Worm (Caenorhabditis elegans) whole organism, L4/young adult: ENCODE measurements around the gene K06H6.5.

ENCODE experiments used
- W03F9.2 ChIP-seq: fragments of 150-350 bp; optimal IDR thresholded peaks from 2 replicates; lab custom pipeline; 2014; ENCODE audit warnings: missing biosample characterization, missing genetic modification characterization
- dao-5 ChIP-seq: sonication (generic microtip); optimal IDR thresholded peaks from 2 replicates; lab custom pipeline; 2016; ENCODE audit warnings: missing genotype, missing genetic modification characterization, moderate library complexity, missing compliant biosample characterization
- him-1 ChIP-seq: sonication (generic microtip); optimal IDR thresholded peaks from 2 replicates; lab custom pipeline; 2016; ENCODE audit warnings: missing genotype, missing genetic modification reagents, missing genetic modification characterization, missing compliant biosample characterization

Gene K06H6.5

DNA sequence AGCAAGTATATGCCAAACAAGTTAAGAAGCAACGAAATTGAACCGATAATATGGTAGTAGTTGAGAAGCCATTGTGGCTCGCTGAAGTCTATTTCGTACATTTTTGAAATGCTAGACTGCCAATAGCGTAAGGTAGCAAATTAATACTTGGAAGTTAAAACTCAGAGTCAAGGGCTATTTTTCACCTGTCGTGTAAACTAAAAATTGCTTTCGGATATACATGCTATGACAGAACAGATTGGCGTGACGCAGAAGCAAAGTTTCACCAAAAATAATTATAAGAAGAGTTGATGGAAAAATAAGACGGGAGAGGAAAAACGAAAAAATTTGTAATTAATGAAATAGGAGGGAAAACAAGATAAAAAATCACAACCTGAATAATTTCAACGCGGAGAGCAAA is 10.2 kb upstream of the K06H6.5 start, which contains the start of gene sri-73:
sri-73 (minus strand) TSS at position 101 of the 400 bp plus-strand sequence.
- TF ChIP-seq dao-5 (tag; lab: Kevin White, UChicago) (no peak), him-1 (tag; lab: Kevin White, UChicago) (no peak), W03F9.2 (tag; lab: Kevin White, UChicago) (no peak)

ce11 chrV:568105-568504 is 8.1 kb upstream of the K06H6.5 start, which contains the start of gene sri-72:
TSS of gene sri-72 (minus strand) at chrV:568205.
- TF ChIP-seq dao-5 (tag; lab: Kevin White, UChicago) (no peak), W03F9.2 (tag; lab: Kevin White, UChicago) (no peak), him-1 (tag; lab: Kevin White, UChicago) (no peak)

DNA sequence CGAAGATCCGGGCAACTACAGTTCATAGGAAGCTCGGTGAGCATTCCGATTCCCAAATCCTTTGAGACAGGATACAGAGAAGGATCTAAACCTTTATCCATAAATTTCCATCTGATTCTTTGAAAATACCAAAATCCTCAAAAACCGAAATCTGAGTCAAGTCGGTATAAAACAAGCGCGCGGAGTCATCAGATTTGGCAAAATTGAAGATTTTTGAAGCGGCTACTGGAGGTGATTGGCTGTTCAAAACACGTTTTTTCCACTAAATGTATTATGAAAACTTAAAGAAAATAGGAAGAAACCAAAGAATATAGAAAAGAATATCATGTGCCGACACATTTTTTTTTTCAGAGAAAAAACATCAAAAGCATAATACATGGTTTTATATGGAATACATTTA is 1.5 kb upstream of the K06H6.5 start, which contains the start of gene C14C6.13:
C14C6.13 (minus strand) TSS at position 101 of the 400 bp plus-strand sequence.
- TF ChIP-seq W03F9.2 (tag; lab: Kevin White, UChicago) (no peak), him-1 (tag; lab: Kevin White, UChicago) (no peak), dao-5 (tag; lab: Kevin White, UChicago) (no peak)

ce11 chrV:576918-577317 is 748 bp downstream of the K06H6.5 start:
- no peak for TF ChIP-seq dao-5 (tag; lab: Kevin White, UChicago)
- no peak for TF ChIP-seq W03F9.2 (tag; lab: Kevin White, UChicago)
- TF ChIP-seq him-1 (tag; lab: Kevin White, UChicago): no peak

DNA sequence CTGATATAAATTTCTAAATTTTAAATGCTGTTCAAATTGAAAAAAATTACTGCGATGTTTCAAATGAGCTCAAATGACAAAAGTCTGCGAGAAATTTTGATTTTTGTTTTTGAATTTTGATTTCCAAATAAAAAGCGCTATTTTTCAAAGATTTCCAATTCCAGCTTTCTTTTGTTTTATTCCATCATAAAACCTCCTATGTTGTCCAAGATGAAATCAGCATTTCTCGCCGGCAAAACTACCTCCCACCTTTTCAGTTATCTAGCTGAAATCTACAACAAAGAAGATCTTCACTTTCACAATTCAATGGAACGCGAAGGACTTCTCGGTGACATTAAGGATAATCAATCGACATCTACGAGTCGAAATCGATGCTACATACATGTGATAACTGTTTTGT is 2.8 kb downstream of the K06H6.5 start, which contains the start of gene K06H6.4:
K06H6.4 (plus strand) TSS at position 301 of the 400 bp plus-strand sequence.
- TF ChIP-seq W03F9.2 (tag; lab: Kevin White, UChicago) (no peak), him-1 (tag; lab: Kevin White, UChicago) (no peak)

- TF ChIP-seq him-1 (tag; lab: Kevin White, UChicago): no peak
- no peak for TF ChIP-seq dao-5 (tag; lab: Kevin White, UChicago)
- no peak for TF ChIP-seq W03F9.2 (tag; lab: Kevin White, UChicago)
These were observed 5.4 kb downstream of the K06H6.5 start, which contains the start of gene nstp-7 for ce11 chrV:581616-582015. TSS of gene nstp-7 (plus strand) at chrV:581916.

ce11 chrV:585472-585871 is 9.3 kb downstream of the K06H6.5 start, which contains the start of gene K06H6.2:
TSS of gene K06H6.2 (plus strand) at chrV:585772.
- TF ChIP-seq dao-5 (tag; lab: Kevin White, UChicago) (no peak), W03F9.2 (tag; lab: Kevin White, UChicago) (no peak), him-1 (tag; lab: Kevin White, UChicago) (no peak)

- TF ChIP-seq W03F9.2 (tag; lab: Kevin White, UChicago) (no peak), him-1 (tag; lab: Kevin White, UChicago) (no peak), dao-5 (tag; lab: Kevin White, UChicago) (no peak)
These were observed 11.6 kb downstream of the K06H6.5 start, which contains the start of gene K06H6.1 for ce11 chrV:587818-588217. TSS of gene K06H6.1 (plus strand) at chrV:588118.

DNA sequence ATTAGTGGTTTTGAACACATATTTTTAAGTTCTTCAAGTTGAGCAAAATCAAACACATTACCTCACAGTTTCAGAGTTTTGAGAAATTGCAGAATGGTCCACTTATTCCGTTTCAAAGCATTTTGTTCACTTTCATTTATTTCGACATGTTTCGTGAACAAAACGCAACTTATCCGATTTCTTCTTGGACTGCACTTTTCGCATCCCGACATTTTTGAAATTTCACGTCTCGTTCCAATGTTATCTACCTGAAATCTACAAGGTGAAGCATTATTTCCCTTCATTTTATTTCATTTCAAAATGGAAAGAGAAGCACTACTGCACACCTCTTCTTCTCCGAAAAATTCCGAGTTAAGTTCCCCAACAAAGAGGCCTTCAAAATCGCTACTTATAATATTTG is 14.0 kb downstream of the K06H6.5 start, which contains the start of gene ZK488.6:
ZK488.6 (plus strand) TSS at position 301 of the 400 bp plus-strand sequence.
- TF ChIP-seq W03F9.2 (tag; lab: Kevin White, UChicago): no peak
- no peak for TF ChIP-seq him-1 (tag; lab: Kevin White, UChicago)
- no peak for TF ChIP-seq dao-5 (tag; lab: Kevin White, UChicago)

- TF ChIP-seq W03F9.2 (tag; lab: Kevin White, UChicago): no peak
- no peak for TF ChIP-seq dao-5 (tag; lab: Kevin White, UChicago)
- TF ChIP-seq him-1 (tag; lab: Kevin White, UChicago): no peak
These were observed 16.8 kb downstream of the K06H6.5 start, which contains the start of gene ZK488.5 for ce11 chrV:592959-593358. TSS of gene ZK488.5 (plus strand) at chrV:593259.

DNA sequence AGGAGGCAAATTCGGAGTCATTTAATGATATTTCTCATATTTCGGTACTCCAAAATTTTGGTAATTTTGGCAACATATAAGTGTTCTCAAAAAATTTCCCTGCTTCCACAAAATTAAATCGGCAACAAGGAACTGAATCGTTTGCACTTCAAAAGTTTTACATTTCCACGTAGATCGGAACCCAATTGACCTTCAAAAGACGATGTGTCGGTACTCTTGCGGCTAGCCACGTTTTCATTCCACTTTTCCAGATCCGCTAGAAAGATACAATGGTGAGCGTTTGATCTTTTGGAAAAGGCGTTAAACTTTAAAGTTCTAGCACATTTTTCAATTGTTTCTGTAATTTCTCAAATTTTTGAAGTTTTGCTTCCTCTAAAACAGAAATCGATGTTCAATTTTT is 20.8 kb downstream of the K06H6.5 start:
- TF ChIP-seq him-1 (tag; lab: Kevin White, UChicago): no peak
- no peak for TF ChIP-seq W03F9.2 (tag; lab: Kevin White, UChicago)
- no peak for TF ChIP-seq dao-5 (tag; lab: Kevin White, UChicago)

DNA sequence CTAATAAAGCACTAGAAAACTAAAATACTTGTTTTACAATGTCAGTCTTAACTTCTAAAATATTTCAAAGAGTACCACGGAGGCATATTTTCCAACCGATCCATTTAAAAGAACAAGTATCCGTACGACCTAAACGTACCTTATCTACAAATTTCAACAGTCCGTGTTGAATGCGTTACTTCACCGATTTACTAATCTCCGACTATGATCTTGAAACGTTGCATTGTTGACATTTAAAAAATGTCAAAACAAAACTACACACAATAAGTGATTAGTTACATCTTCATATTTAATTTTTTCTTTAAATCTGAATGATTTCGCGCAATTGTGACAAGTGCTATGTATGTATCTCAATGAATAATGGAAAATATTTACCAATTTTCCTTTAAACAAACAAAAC is 21.7 kb downstream of the K06H6.5 start:
- TF ChIP-seq him-1 (tag; lab: Kevin White, UChicago) (no peak), dao-5 (tag; lab: Kevin White, UChicago) (no peak), W03F9.2 (tag; lab: Kevin White, UChicago) (no peak)

DNA sequence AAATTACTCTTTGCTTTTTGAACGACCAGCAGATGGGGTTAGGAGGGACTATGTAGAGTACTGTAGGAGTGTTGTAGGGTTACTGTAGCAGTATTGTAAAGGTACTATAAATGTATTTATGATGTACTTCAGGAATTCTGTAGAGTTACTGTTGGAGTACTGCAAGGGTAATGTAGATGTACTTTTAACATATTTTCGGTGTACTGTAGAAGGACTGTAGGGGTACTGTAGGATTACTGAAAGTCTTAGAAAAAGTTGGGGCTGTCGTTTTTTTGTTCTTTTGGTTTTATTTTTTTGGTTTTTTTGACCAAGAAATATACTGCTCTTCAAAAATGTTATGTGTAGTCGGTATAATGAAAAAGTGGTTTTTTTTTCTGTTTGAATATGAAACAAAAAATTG is 22.5 kb downstream of the K06H6.5 start:
- TF ChIP-seq dao-5 (tag; lab: Kevin White, UChicago) (no peak), him-1 (tag; lab: Kevin White, UChicago) (no peak), W03F9.2 (tag; lab: Kevin White, UChicago) (no peak)

DNA sequence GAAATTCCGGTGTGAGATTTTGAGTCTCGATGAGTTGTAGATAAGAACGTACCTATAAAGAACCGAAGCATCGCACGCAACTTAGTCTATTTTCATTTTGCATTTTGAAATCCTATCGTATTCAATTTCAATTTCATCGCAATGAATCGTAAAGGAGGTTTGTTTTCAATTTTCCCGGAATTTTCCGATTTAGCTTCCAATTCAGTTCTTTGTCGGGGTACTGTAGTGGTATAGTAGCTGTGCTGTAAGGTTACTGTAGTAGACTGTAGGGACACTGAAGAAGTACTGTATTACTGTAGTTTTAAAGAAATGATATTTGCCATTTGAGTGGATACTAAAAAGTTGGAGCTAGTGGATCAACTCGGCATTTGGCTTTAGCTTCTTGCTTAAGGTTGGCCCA is 23.6 kb downstream of the K06H6.5 start:
- TF ChIP-seq him-1 (tag; lab: Kevin White, UChicago): no peak
- TF ChIP-seq dao-5 (tag; lab: Kevin White, UChicago): no peak
- TF ChIP-seq W03F9.2 (tag; lab: Kevin White, UChicago): no peak
